Worm (Caenorhabditis elegans) whole organism, L2 larva: ENCODE data around the gene sod-5.

ENCODE experiments used
- F13H6.1 ChIP-seq: sonication (generic microtip); optimal IDR thresholded peaks from 2 replicates; lab custom pipeline; 2016; ENCODE audit warnings: missing genetic modification characterization, missing compliant biosample characterization
- ZK546.5 ChIP-seq: sonication (generic microtip); optimal IDR thresholded peaks from 2 replicates; lab custom pipeline; 2017; ENCODE audit warnings: missing biosample characterization, missing genetic modification characterization
- elt-3 ChIP-seq: sonication (generic microtip); optimal IDR thresholded peaks from 2 replicates; lab custom pipeline; 2017; ENCODE audit warnings: missing biosample characterization, missing genetic modification characterization
- lin-11 ChIP-seq: fragments of 150-350 bp; sonication (generic microtip); optimal IDR thresholded peaks from 2 replicates; lab custom pipeline; 2014; ENCODE audit warnings: missing biosample characterization, missing genetic modification characterization, inconsistent platforms, mixed read lengths
- mdl-1 ChIP-seq, 2 experiments: fragments of 150-350 bp in 1 of 2; sonication (generic microtip) in 1 of 2; optimal IDR thresholded peaks; 2 replicates each; lab custom pipeline; 2017; ENCODE audit warnings: missing biosample characterization in 2 of 2, missing genetic modification characterization in 2 of 2
- nhr-12 ChIP-seq: fragments of 150-350 bp; optimal IDR thresholded peaks from 2 replicates; lab custom pipeline; 2014; ENCODE audit warnings: missing biosample characterization, missing genetic modification characterization
- nhr-21 ChIP-seq: fragments of 150-350 bp; optimal IDR thresholded peaks from 2 replicates; lab custom pipeline; 2014; ENCODE audit warnings: missing biosample characterization, missing genetic modification characterization
- nhr-77 ChIP-seq: fragments of 150-350 bp; optimal IDR thresholded peaks from 2 replicates; lab custom pipeline; 2014; ENCODE audit warnings: missing biosample characterization, missing genetic modification characterization
- skn-1 ChIP-seq: sonication (generic microtip); optimal IDR thresholded peaks from 2 replicates; lab custom pipeline; 2017; ENCODE audit warnings: missing biosample characterization, missing genetic modification characterization
- snpc-4 ChIP-seq: fragments of 150-350 bp; optimal IDR thresholded peaks from 2 replicates; lab custom pipeline; 2014; ENCODE audit warnings: missing biosample characterization, missing genetic modification characterization
- unc-62 ChIP-seq: fragments of 150-350 bp; optimal IDR thresholded peaks from 2 replicates; lab custom pipeline; 2014; ENCODE audit warnings: missing biosample characterization, missing genetic modification reagents, missing genetic modification characterization
- zag-1 ChIP-seq: fragments of 150-350 bp; optimal IDR thresholded peaks from 2 replicates; lab custom pipeline; 2014; ENCODE audit warnings: missing biosample characterization, missing genetic modification characterization
- ztf-4 ChIP-seq: fragments of 150-350 bp; optimal IDR thresholded peaks from 2 replicates; lab custom pipeline; 2014; ENCODE audit warnings: missing biosample characterization, missing genetic modification characterization

DNA sequence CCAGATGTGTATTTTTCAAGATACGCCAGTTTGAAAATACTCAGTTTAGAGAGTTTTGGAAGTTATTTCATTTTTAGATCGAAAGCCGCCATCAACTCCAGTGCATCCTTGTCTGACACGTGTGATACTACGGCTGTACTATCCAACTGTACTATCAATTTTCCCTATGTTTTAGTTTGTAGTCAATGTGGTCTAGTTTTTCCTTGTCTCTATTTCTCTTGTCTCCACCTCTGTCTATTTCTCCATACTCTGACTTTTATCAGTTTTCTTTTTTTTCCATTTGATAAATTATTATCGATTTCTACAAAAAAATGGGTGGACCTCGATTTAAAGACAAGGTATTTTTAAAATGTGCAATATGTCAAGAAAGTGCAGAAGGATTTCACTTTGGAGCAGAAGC lies 21.2 kb downstream of the sod-5 start, which contains the start of gene nhr-16:
- TF ChIP-seq unc-62 (GFP tag; lab: Kevin White, UChicago): no peak
- TF ChIP-seq snpc-4: no peak
- no peak for TF ChIP-seq nhr-21
- no peak for TF ChIP-seq F13H6.1
- TF ChIP-seq zag-1: no peak
- TF ChIP-seq mdl-1 (tag; optimal IDR thresholded peaks at IDR 0.05; lab: Kevin White, UChicago): no peak
- TF ChIP-seq ZK546.5 (tag; lab: Kevin White, UChicago): no peak
- no peak for TF ChIP-seq nhr-77 (tag; lab: Kevin White, UChicago)
- TF ChIP-seq lin-11 (tag; lab: Kevin White, UChicago): no peak
- no peak for TF ChIP-seq elt-3 (tag; lab: Kevin White, UChicago)
- TF ChIP-seq skn-1 (tag; lab: Kevin White, UChicago): no peak
- TF ChIP-seq nhr-12 (tag; lab: Kevin White, UChicago): no peak
- TF ChIP-seq ztf-4 (tag; lab: Kevin White, UChicago): no peak
